Worm (Caenorhabditis elegans) whole organism, L1 larva: ENCODE results near the gene sma-2.

Experiments
- F16B12.6 ChIP-seq: fragments of 150-350 bp; optimal IDR thresholded peaks from 2 replicates; lab custom pipeline; 2014; ENCODE audit warnings: missing biosample characterization, missing genetic modification characterization
- aha-1 ChIP-seq: fragments of 150-350 bp; optimal IDR thresholded peaks from 2 replicates; lab custom pipeline; 2014; ENCODE audit warnings: missing biosample characterization, missing genetic modification characterization
- alr-1 ChIP-seq: fragments of 200-800 bp; sonication (Bioruptor generic); optimal IDR thresholded peaks from 2 replicates; lab custom pipeline; 2018; ENCODE audit warnings: borderline replicate concordance, mild to moderate bottlenecking, missing genetic modification characterization, missing compliant biosample characterization
- aly-2 ChIP-seq: fragments of 150-350 bp; optimal IDR thresholded peaks from 2 replicates; lab custom pipeline; 2014; ENCODE audit warnings: missing biosample characterization, missing genetic modification characterization
- blmp-1 ChIP-seq: fragments of 150-350 bp; optimal IDR thresholded peaks from 2 replicates; lab custom pipeline; 2014; ENCODE audit warnings: missing biosample characterization, missing genetic modification characterization
- ceh-82 ChIP-seq, 3 experiments: fragments of 150-350 bp in 1 of 3; sonication (generic microtip) in 2 of 3; optimal IDR thresholded peaks; 2 replicates each; lab custom pipeline; 2014 to 2017; ENCODE audit warnings: missing biosample characterization in 3 of 3, missing genetic modification characterization in 3 of 3
- ceh-88 ChIP-seq: fragments of 200-800 bp; sonication (Bioruptor generic); IDR thresholded peaks from 2 replicates; pipeline ENCODE4 v1.3.6; 2022; ENCODE audit warnings: missing genetic modification characterization, missing compliant biosample characterization
- ces-1 ChIP-seq: fragments of 150-350 bp; optimal IDR thresholded peaks from 2 replicates; lab custom pipeline; 2014; ENCODE audit warnings: missing biosample characterization, missing genetic modification reagents, missing genetic modification characterization
- dpl-1 ChIP-seq, 3 experiments: fragments of 150-350 bp in 2 of 3; sonication (generic microtip) in 1 of 3; optimal IDR thresholded peaks; 2 replicates each; lab custom pipeline; 2014 to 2017; ENCODE audit warnings: missing biosample characterization in 3 of 3, missing genetic modification characterization in 3 of 3, missing genetic modification reagents in 3 of 3
- egl-13 ChIP-seq: sonication (generic microtip); optimal IDR thresholded peaks from 2 replicates; lab custom pipeline; 2016; ENCODE audit warnings: missing genotype, missing genetic modification reagents, missing genetic modification characterization, missing compliant biosample characterization
- egl-27 ChIP-seq, 2 experiments: fragments of 150-350 bp in 1 of 2; sonication (generic microtip); optimal IDR thresholded peaks; 3 replicates each; lab custom pipeline; 2017 to 2018; ENCODE audit warnings: missing biosample characterization in 2 of 2, missing genetic modification characterization in 2 of 2, missing genetic modification reagents in 2 of 2
- elt-3 ChIP-seq, 6 experiments: fragments of 150-350 bp in 1 of 6; sonication (generic microtip); optimal IDR thresholded peaks; 2 replicates each; lab custom pipeline; 2017 to 2018; ENCODE audit warnings: missing biosample characterization in 6 of 6, missing genetic modification characterization in 6 of 6, inconsistent platforms in 1 of 6
- ets-5 ChIP-seq: fragments of 200-800 bp; sonication (Bioruptor generic); IDR thresholded peaks from 2 replicates; pipeline ENCODE4 v1.3.6; 2022; ENCODE audit warnings: missing genetic modification characterization, missing compliant biosample characterization
- fkh-4 ChIP-seq: sonication (generic microtip); optimal IDR thresholded peaks from 2 replicates; lab custom pipeline; 2016; ENCODE audit warnings: missing compliant biosample characterization, missing genetic modification characterization, borderline replicate concordance
- fkh-8 ChIP-seq: sonication (generic microtip); optimal IDR thresholded peaks from 2 replicates; lab custom pipeline; 2016; ENCODE audit warnings: mild to moderate bottlenecking, missing genetic modification characterization, missing compliant biosample characterization
- grh-1 ChIP-seq: fragments of 200-800 bp; sonication (Bioruptor generic); IDR thresholded peaks from 2 replicates; pipeline ENCODE4 v1.3.6; 2022; ENCODE audit warnings: missing genetic modification reagents, missing genetic modification characterization, missing compliant biosample characterization
- hlh-4 ChIP-seq: sonication (generic microtip); optimal IDR thresholded peaks from 2 replicates; lab custom pipeline; 2016; ENCODE audit warnings: mild to moderate bottlenecking, missing genetic modification characterization, missing compliant biosample characterization
- isw-1 ChIP-seq: fragments of 200-800 bp; sonication (Bioruptor generic); IDR thresholded peaks from 2 replicates; pipeline ENCODE4 v1.3.6; 2022; ENCODE audit warnings: missing genetic modification characterization, missing compliant biosample characterization
- jun-1 ChIP-seq: fragments of 150-350 bp; optimal IDR thresholded peaks from 2 replicates; lab custom pipeline; 2014; ENCODE audit warnings: missing biosample characterization, missing genetic modification reagents, missing genetic modification characterization
- lin-13 ChIP-seq: fragments of 150-350 bp; optimal IDR thresholded peaks from 2 replicates; lab custom pipeline; 2014; ENCODE audit warnings: missing biosample characterization, missing genetic modification reagents, missing genetic modification characterization
- lin-14 ChIP-seq: fragments of 200-800 bp; sonication (Bioruptor generic); optimal IDR thresholded peaks from 2 replicates; lab custom pipeline; 2018; ENCODE audit warnings: mild to moderate bottlenecking, missing genetic modification characterization, moderate library complexity, missing compliant biosample characterization
- lin-15B ChIP-seq: fragments of 150-350 bp; sonication (generic microtip); optimal IDR thresholded peaks from 3 replicates; lab custom pipeline; 2014; ENCODE audit warnings: missing biosample characterization, missing genetic modification characterization
- mab-9 ChIP-seq: fragments of 200-800 bp; sonication (Bioruptor generic); IDR thresholded peaks from 2 replicates; pipeline ENCODE4 v1.3.6; 2022; ENCODE audit warnings: missing genetic modification reagents, missing genetic modification characterization, missing compliant biosample characterization
- mef-2 ChIP-seq: fragments of 150-350 bp; optimal IDR thresholded peaks from 2 replicates; lab custom pipeline; 2014; ENCODE audit warnings: missing biosample characterization, missing genetic modification characterization
- mep-1 ChIP-seq: fragments of 150-350 bp; optimal IDR thresholded peaks from 2 replicates; lab custom pipeline; 2014; ENCODE audit warnings: missing biosample characterization, missing genetic modification characterization
- nhr-11 ChIP-seq: fragments of 150-350 bp; optimal IDR thresholded peaks from 2 replicates; lab custom pipeline; 2014; ENCODE audit warnings: missing biosample characterization, missing genetic modification characterization
- nhr-12 ChIP-seq: sonication (generic microtip); optimal IDR thresholded peaks from 2 replicates; lab custom pipeline; 2017; ENCODE audit warnings: missing biosample characterization, missing genetic modification characterization
- nhr-19 ChIP-seq: fragments of 200-800 bp; sonication (Bioruptor generic); conservative IDR thresholded peaks from 2 replicates; pipeline ENCODE4 v1.3.6; 2022; ENCODE audit warnings: missing genetic modification characterization, missing compliant biosample characterization
- nhr-237 ChIP-seq: fragments of 150-350 bp; optimal IDR thresholded peaks from 2 replicates; lab custom pipeline; 2014; ENCODE audit warnings: missing biosample characterization, missing genetic modification characterization
- nhr-47 ChIP-seq: sonication (generic microtip); optimal IDR thresholded peaks from 2 replicates; lab custom pipeline; 2016; ENCODE audit warnings: mild to moderate bottlenecking, missing genetic modification characterization, moderate library complexity, missing compliant biosample characterization
- nhr-84 ChIP-seq: sonication (generic microtip); optimal IDR thresholded peaks from 2 replicates; lab custom pipeline; 2017; ENCODE audit warnings: missing biosample characterization, missing genetic modification characterization
- nhr-85 ChIP-seq: sonication (generic microtip); peaks from one replicate; lab custom pipeline; 2016; ENCODE audit warnings: missing genetic modification characterization, inconsistent platforms, missing compliant biosample characterization
- nhr-90 ChIP-seq: sonication (generic microtip); optimal IDR thresholded peaks from 2 replicates; lab custom pipeline; 2016; ENCODE audit warnings: mild to moderate bottlenecking, missing genetic modification characterization, missing compliant biosample characterization; ENCODE audit not compliant: poor library complexity
- pag-3 ChIP-seq: sonication (generic microtip); optimal IDR thresholded peaks from 2 replicates; lab custom pipeline; 2017; ENCODE audit warnings: missing genetic modification characterization, mild to moderate bottlenecking, missing compliant biosample characterization, antibody characterized with exemption, borderline replicate concordance; ENCODE audit not compliant: insufficient read depth
- skn-1 ChIP-seq: fragments of 150-350 bp; optimal IDR thresholded peaks from 2 replicates; lab custom pipeline; 2014; ENCODE audit warnings: missing biosample characterization, missing genetic modification characterization
- snpc-4 ChIP-seq: fragments of 150-350 bp; optimal IDR thresholded peaks from 2 replicates; lab custom pipeline; 2014; ENCODE audit warnings: missing biosample characterization, missing genetic modification characterization
- unc-30 ChIP-seq: sonication (generic microtip); optimal IDR thresholded peaks from 2 replicates; lab custom pipeline; 2017; ENCODE audit warnings: missing biosample characterization, missing genetic modification characterization
- unc-62 ChIP-seq: fragments of 150-350 bp; optimal IDR thresholded peaks from 2 replicates; lab custom pipeline; 2014; ENCODE audit warnings: missing biosample characterization, missing genetic modification reagents, missing genetic modification characterization
- unc-86 ChIP-seq: sonication (generic microtip); optimal IDR thresholded peaks from 2 replicates; lab custom pipeline; 2016; ENCODE audit warnings: missing genetic modification characterization, missing compliant biosample characterization
- zag-1 ChIP-seq: fragments of 150-350 bp; optimal IDR thresholded peaks from 2 replicates; lab custom pipeline; 2014; ENCODE audit warnings: missing biosample characterization, missing genetic modification characterization
- ztf-11 ChIP-seq, 2 experiments: sonication (generic microtip); optimal IDR thresholded peaks; 2 replicates each; lab custom pipeline; 2016 to 2017; ENCODE audit warnings: missing genetic modification characterization in 2 of 2, missing biosample characterization in 1 of 2, missing compliant biosample characterization in 1 of 2

The sma-2 gene

DNA sequence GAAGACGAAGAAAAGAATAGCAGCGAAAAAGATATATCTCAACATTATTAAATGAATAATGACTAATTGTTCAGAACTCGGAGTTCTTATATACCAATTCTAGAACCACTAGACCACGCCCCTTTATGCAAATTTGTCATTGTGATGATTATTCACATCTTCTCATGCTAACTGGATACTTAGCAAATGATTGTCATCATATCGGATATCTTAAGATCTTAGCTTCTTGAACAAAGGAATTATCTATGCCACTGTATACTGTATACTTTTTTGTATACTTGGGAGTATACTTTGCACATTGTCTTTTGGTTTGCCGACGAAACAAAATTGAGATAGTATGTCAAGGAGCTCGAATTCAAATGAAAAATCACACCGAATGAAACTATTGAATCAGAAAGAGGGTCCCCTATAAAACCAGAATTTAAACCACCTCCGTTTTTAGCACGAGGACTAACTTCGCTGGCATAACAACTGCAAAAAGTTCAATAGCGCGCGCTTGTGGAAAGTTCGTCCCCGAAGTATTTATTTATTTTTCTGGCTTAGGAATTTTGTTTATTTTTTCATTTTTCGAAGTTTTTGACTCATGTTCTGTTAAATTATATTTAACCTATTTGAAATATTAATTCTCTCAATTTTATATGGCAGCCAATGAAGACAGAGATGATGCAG lies 49.1 kb upstream of the sma-2 start, which contains the start of the genes sdz-1 and vps-33.1 (continued):
- TF ChIP-seq nhr-19 (GFP tag; lab: Robert Waterston, UW) (0 out of 2 replicates have a peak, but pooled peaks have one; percentile 17), nhr-237 (tag; lab: Kevin White, UChicago) (no peak), unc-30 (no peak)

- TF ChIP-seq nhr-90 (no peak), hlh-4 (tag; lab: Kevin White, UChicago) (no peak), ces-1 (GFP tag; lab: Kevin White, UChicago) (no peak), nhr-47 (no peak), ets-5 (no peak), snpc-4 (tag; lab: Kevin White, UChicago) (no peak), lin-13 (GFP tag; lab: Kevin White, UChicago) (no peak), ztf-11 (tag; optimal IDR thresholded peaks at IDR 0.05; lab: Kevin White, UChicago) (no peak), zag-1 (tag; lab: Kevin White, UChicago) (no peak), ceh-88 (GFP tag; lab: Robert Waterston, UW) (no peak), nhr-84 (tag; lab: Kevin White, UChicago) (no peak), lin-15B (tag; lab: Kevin White, UChicago) (no peak), alr-1 (tag; lab: Kevin White, UChicago) (no peak)
- TF ChIP-seq, all 84 proteins: peak for 0
These were observed 44.7 kb upstream of the sma-2 start, which contains the start of gene B0303.16 for ce11 chrIII:8704765-8705164. TSS of gene B0303.16 (plus strand) at chrIII:8705065.

DNA sequence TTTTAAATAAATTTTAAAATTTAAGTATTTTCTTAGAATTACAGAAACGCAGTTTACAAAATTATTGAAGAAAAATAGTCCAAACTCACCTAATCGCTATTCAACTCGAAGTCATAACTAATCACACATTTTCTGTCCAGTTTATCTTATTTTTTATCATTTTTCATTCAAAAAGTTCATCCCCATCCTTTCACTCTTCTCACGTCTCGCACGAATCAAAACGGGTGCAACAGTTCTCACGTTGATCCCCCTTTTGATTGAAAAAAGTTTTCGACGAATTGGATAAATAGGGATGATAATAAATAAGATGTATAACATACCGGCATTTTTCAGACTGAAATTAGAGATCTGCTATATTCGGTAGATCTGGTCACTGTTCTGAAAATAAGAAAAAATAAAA lies 39.7 kb upstream of the sma-2 start:
- TF ChIP-seq elt-3 (tag; optimal IDR thresholded peaks at IDR 0.05; lab: Kevin White, UChicago) (peak in 1 of 6 experiments; percentile 20), blmp-1 (tag; lab: Kevin White, UChicago) (peak; percentile 95), nhr-85 (peak; percentile 73), grh-1 (GFP tag; lab: Robert Waterston, UW) (no peak), aly-2 (tag; lab: Kevin White, UChicago) (no peak)
- TF ChIP-seq, all 84 proteins: peak for 3

DNA sequence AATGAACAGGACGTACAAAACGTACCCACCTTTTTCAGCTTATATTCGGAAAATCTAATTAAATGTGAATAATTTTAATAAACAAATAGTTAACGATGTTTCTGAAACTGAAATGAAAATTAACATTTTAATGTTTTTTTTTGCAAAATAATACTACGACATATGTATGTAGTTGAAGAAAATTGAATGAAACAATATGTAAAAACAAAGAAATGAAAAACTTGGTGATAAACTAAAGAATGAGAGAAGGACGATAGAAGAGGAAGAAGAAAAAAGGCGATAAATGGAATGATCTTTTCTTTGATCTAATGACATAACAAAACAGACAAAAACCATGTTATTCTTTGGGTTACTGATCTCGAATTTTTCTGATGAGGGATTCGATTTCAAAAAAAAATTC lies 39.2 kb upstream of the sma-2 start, which contains the start of gene B0303.11:
TSS of gene B0303.11 (minus strand) at position 101 of the 400 bp plus-strand sequence.
- TF ChIP-seq egl-13 (tag; lab: Kevin White, UChicago) = no peak
- no peak for TF ChIP-seq F16B12.6 (tag; lab: Kevin White, UChicago)
- TF ChIP-seq mab-9 (GFP tag; lab: Robert Waterston, UW) = no peak
- no peak for TF ChIP-seq nhr-84 (tag; lab: Kevin White, UChicago)
- TF ChIP-seq fkh-4 (tag; lab: Kevin White, UChicago) = no peak
- TF ChIP-seq isw-1 = no peak
- TF ChIP-seq nhr-11 (tag; lab: Kevin White, UChicago) = no peak
- TF ChIP-seq lin-15B (tag; lab: Kevin White, UChicago) = no peak

- no peak for TF ChIP-seq nhr-84 (tag; lab: Kevin White, UChicago)
- no peak for TF ChIP-seq jun-1 (tag; lab: Kevin White, UChicago)
- no peak for TF ChIP-seq aha-1
- TF ChIP-seq elt-3 (tag; optimal IDR thresholded peaks at IDR 0.05; lab: Kevin White, UChicago) = peak in 2 of 6 experiments; percentile 1 to 59
- TF ChIP-seq blmp-1 (tag; lab: Kevin White, UChicago) = peak; percentile 54
- no peak for TF ChIP-seq mef-2 (tag; lab: Kevin White, UChicago)
- no peak for TF ChIP-seq fkh-4 (tag; lab: Kevin White, UChicago)
- TF ChIP-seq unc-62 = no peak
- no peak for TF ChIP-seq egl-27 (tag; optimal IDR thresholded peaks at IDR 0.05; lab: Kevin White, UChicago)
- no peak for TF ChIP-seq nhr-12 (tag; lab: Kevin White, UChicago)
- TF ChIP-seq ceh-82 (tag; optimal IDR thresholded peaks at IDR 0.05; lab: Kevin White, UChicago) = no peak
- no peak for TF ChIP-seq fkh-8 (tag; lab: Kevin White, UChicago)
- no peak for TF ChIP-seq pag-3 (tag; lab: Kevin White, UChicago)
- TF ChIP-seq mep-1 (tag; lab: Kevin White, UChicago) = no peak
- TF ChIP-seq hlh-4 (tag; lab: Kevin White, UChicago) = no peak
- TF ChIP-seq skn-1 (tag; lab: Kevin White, UChicago) = no peak
- peak; percentile 4 for TF ChIP-seq lin-14 (GFP tag; lab: Kevin White, UChicago)
- TF ChIP-seq dpl-1 (GFP tag; optimal IDR thresholded peaks at IDR 0.05; lab: Kevin White, UChicago) = no peak
- no peak for TF ChIP-seq unc-86
- TF ChIP-seq, all 84 proteins: peak for 3
These were observed 36.5 kb upstream of the sma-2 start for ce11 chrIII:8712968-8713367.
